Worm (Caenorhabditis elegans) whole organism, L4 larva: Measurements from ENCODE around the gene vab-2.

Experiments used
- R02D3.7 ChIP-seq: fragments of 150-350 bp; sonication (generic microtip); optimal IDR thresholded peaks from 3 replicates; lab custom pipeline; 2014; ENCODE audit warnings: missing biosample characterization, missing genetic modification characterization
- T26A8.4 ChIP-seq: fragments of 200-800 bp; sonication (Bioruptor generic); IDR thresholded peaks from 2 replicates; pipeline ENCODE4 v1.3.6; 2022; ENCODE audit warnings: missing genetic modification characterization, missing compliant biosample characterization
- Y48G9A.11 ChIP-seq: fragments of 200-800 bp; sonication (Bioruptor generic); IDR thresholded peaks from 2 replicates; pipeline ENCODE4 v1.3.6; 2022; ENCODE audit warnings: missing genetic modification reagents, missing genetic modification characterization, missing compliant biosample characterization
- Y5F2A.4 ChIP-seq: fragments of 200-800 bp; sonication (Bioruptor generic); optimal IDR thresholded peaks from 2 replicates; lab custom pipeline; 2018; ENCODE audit warnings: mild to moderate bottlenecking, missing genetic modification characterization, missing compliant biosample characterization
- ZK337.2 ChIP-seq: fragments of 200-800 bp; sonication (Bioruptor generic); IDR thresholded peaks from 2 replicates; pipeline ENCODE4 v1.3.6; 2022; ENCODE audit warnings: missing genetic modification reagents, missing genetic modification characterization, missing compliant biosample characterization
- aha-1 ChIP-seq: fragments of 150-350 bp; peaks from one replicate; lab custom pipeline; 2014; ENCODE audit warnings: missing biosample characterization, missing genetic modification characterization
- ama-1 ChIP-seq: fragments of 150-350 bp; optimal IDR thresholded peaks from 2 replicates; lab custom pipeline; 2014; ENCODE audit warnings: inconsistent platforms, mixed read lengths
- ceh-20 ChIP-seq: fragments of 200-800 bp; sonication (Bioruptor generic); IDR thresholded peaks from 2 replicates; pipeline ENCODE4 v1.3.6; 2022; ENCODE audit warnings: missing genetic modification reagents, missing genetic modification characterization, missing compliant biosample characterization
- ceh-44 ChIP-seq: fragments of 200-800 bp; sonication (Bioruptor generic); IDR thresholded peaks from 2 replicates; pipeline ENCODE4 v1.3.6; 2022; ENCODE audit warnings: missing genetic modification reagents, missing genetic modification characterization, missing compliant biosample characterization
- daf-16 ChIP-seq, 3 experiments: sonication (generic microtip); optimal IDR thresholded peaks; 2 replicates each; lab custom pipeline; 2016 to 2017; ENCODE audit warnings: missing genetic modification characterization in 3 of 3, missing genetic modification reagents in 3 of 3, mild to moderate bottlenecking in 2 of 3, missing compliant biosample characterization in 2 of 3, missing biosample characterization in 1 of 3, moderate library complexity in 1 of 3
- daf-8 ChIP-seq: fragments of 200-800 bp; sonication (Bioruptor generic); IDR thresholded peaks from 2 replicates; pipeline ENCODE4 v1.3.6; 2022; ENCODE audit warnings: missing genetic modification characterization, missing compliant biosample characterization
- dmd-8 ChIP-seq: fragments of 200-800 bp; sonication (Bioruptor generic); IDR thresholded peaks from 2 replicates; pipeline ENCODE4 v1.3.6; 2022; ENCODE audit warnings: missing genetic modification characterization, missing compliant biosample characterization
- dmd-9 ChIP-seq: fragments of 200-800 bp; sonication (Bioruptor generic); IDR thresholded peaks from 2 replicates; pipeline ENCODE4 v1.3.6; 2022; ENCODE audit warnings: missing genetic modification reagents, missing genetic modification characterization, missing compliant biosample characterization
- dpl-1 ChIP-seq: fragments of 150-350 bp; optimal IDR thresholded peaks from 2 replicates; lab custom pipeline; 2014; ENCODE audit warnings: missing biosample characterization, missing genetic modification reagents, missing genetic modification characterization
- duxl-1 ChIP-seq: sonication (generic microtip); optimal IDR thresholded peaks from 2 replicates; lab custom pipeline; 2016; ENCODE audit warnings: mild to moderate bottlenecking, missing genetic modification characterization, moderate library complexity, missing compliant biosample characterization; ENCODE audit not compliant: poor library complexity
- dve-1 ChIP-seq: sonication (generic microtip); optimal IDR thresholded peaks from 2 replicates; lab custom pipeline; 2017; ENCODE audit warnings: antibody characterized with exemption, mild to moderate bottlenecking, missing genetic modification characterization, missing compliant biosample characterization; ENCODE audit not compliant: insufficient read depth
- fkh-10 ChIP-seq: fragments of 150-350 bp; optimal IDR thresholded peaks from 2 replicates; lab custom pipeline; 2014; ENCODE audit warnings: missing biosample characterization, missing genetic modification reagents, missing genetic modification characterization
- fos-1 ChIP-seq: fragments of 150-350 bp; optimal IDR thresholded peaks from 2 replicates; lab custom pipeline; 2014; ENCODE audit warnings: missing biosample characterization, missing genetic modification characterization
- hmg-1.1 ChIP-seq: fragments of 200-800 bp; sonication (Bioruptor generic); IDR thresholded peaks from 2 replicates; pipeline ENCODE4 v1.3.6; 2022; ENCODE audit warnings: missing genetic modification reagents, missing genetic modification characterization, missing compliant biosample characterization
- lin-13 ChIP-seq: fragments of 150-350 bp; optimal IDR thresholded peaks from 2 replicates; lab custom pipeline; 2014; ENCODE audit warnings: missing biosample characterization, missing genetic modification reagents, missing genetic modification characterization
- lsy-2 ChIP-seq, 2 experiments: fragments of 150-350 bp in 1 of 2; sonication (generic microtip) in 1 of 2; optimal IDR thresholded peaks; 2 replicates each; lab custom pipeline; 2014 to 2017; ENCODE audit warnings: missing biosample characterization in 2 of 2, missing genetic modification characterization in 2 of 2
- madf-5 ChIP-seq, 2 experiments: fragments of 200-800 bp; sonication (Bioruptor generic); IDR thresholded peaks; 2 replicates each; pipeline ENCODE4 v1.3.6; 2022; ENCODE audit warnings: missing compliant biosample characterization in 2 of 2, missing genetic modification characterization in 2 of 2
- madf-9 ChIP-seq: fragments of 200-800 bp; sonication (Bioruptor generic); conservative IDR thresholded peaks from 2 replicates; pipeline ENCODE4 v1.3.6; 2022; ENCODE audit warnings: missing genetic modification reagents, missing genetic modification characterization, missing compliant biosample characterization
- mdt-29 ChIP-seq: fragments of 200-800 bp; sonication (Bioruptor generic); IDR thresholded peaks from 2 replicates; pipeline ENCODE4 v1.3.6; 2022; ENCODE audit warnings: missing genetic modification reagents, missing genetic modification characterization, missing compliant biosample characterization
- mes-2 ChIP-seq: sonication (generic microtip); optimal IDR thresholded peaks from 2 replicates; lab custom pipeline; 2016; ENCODE audit warnings: missing genotype, mild to moderate bottlenecking, missing genetic modification characterization, missing compliant biosample characterization; ENCODE audit not compliant: poor library complexity, severe bottlenecking
- mxl-3 ChIP-seq: fragments of 200-800 bp; sonication (Bioruptor generic); optimal IDR thresholded peaks from 2 replicates; lab custom pipeline; 2018; ENCODE audit warnings: mild to moderate bottlenecking, missing genetic modification characterization, missing compliant biosample characterization
- nhr-102 ChIP-seq: sonication (generic microtip); optimal IDR thresholded peaks from 2 replicates; lab custom pipeline; 2016; ENCODE audit warnings: mild to moderate bottlenecking, missing genetic modification characterization, moderate library complexity, missing compliant biosample characterization
- nhr-237 ChIP-seq: sonication (generic microtip); optimal IDR thresholded peaks from 2 replicates; lab custom pipeline; 2017; ENCODE audit warnings: missing biosample characterization, missing genetic modification characterization
- nhr-42 ChIP-seq: fragments of 200-800 bp; sonication (Bioruptor generic); IDR thresholded peaks from 2 replicates; pipeline ENCODE4 v1.3.6; 2022; ENCODE audit warnings: missing genetic modification characterization, missing compliant biosample characterization
- nhr-76 ChIP-seq: fragments of 150-350 bp; optimal IDR thresholded peaks from 2 replicates; lab custom pipeline; 2014; ENCODE audit warnings: missing biosample characterization, missing genetic modification characterization
- pha-4 ChIP-seq, 2 experiments: fragments of 150-350 bp in 1 of 2; fragments of 200-800 bp in 1 of 2; sonication (Bioruptor generic) in 1 of 2; IDR thresholded peaks in 1 of 2; optimal IDR thresholded peaks in 1 of 2; 2 replicates each; pipeline versions ENCODE4 v1.3.6 to Lab custom; 2014 to 2022; ENCODE audit warnings: missing genetic modification characterization in 2 of 2, missing genetic modification reagents in 2 of 2, missing biosample characterization in 1 of 2, missing compliant biosample characterization in 1 of 2
- skn-1 ChIP-seq: fragments of 150-350 bp; optimal IDR thresholded peaks from 2 replicates; lab custom pipeline; 2014; ENCODE audit warnings: missing biosample characterization, missing genetic modification characterization
- snpc-4 ChIP-seq: fragments of 150-350 bp; optimal IDR thresholded peaks from 2 replicates; lab custom pipeline; 2014; ENCODE audit warnings: missing biosample characterization, missing genetic modification characterization
- unc-130 ChIP-seq: sonication (generic microtip); optimal IDR thresholded peaks from 2 replicates; lab custom pipeline; 2016; ENCODE audit warnings: missing genetic modification reagents, missing genetic modification characterization, missing compliant biosample characterization
- unc-62 ChIP-seq, 3 experiments: fragments of 150-350 bp in 1 of 3; sonication (generic microtip); optimal IDR thresholded peaks in 2 of 3; peaks in 1 of 3; 1 replicate in 1 of 3; 2 replicates in 2 of 3; lab custom pipeline; 2014 to 2017; ENCODE audit warnings: missing biosample characterization in 3 of 3, missing genetic modification characterization in 3 of 3, missing genetic modification reagents in 3 of 3, missing genotype in 1 of 3
- zag-1 ChIP-seq: fragments of 150-350 bp; optimal IDR thresholded peaks from 2 replicates; lab custom pipeline; 2014; ENCODE audit warnings: missing biosample characterization, missing genetic modification characterization
- zfp-2 ChIP-seq: sonication (generic microtip); optimal IDR thresholded peaks from 2 replicates; lab custom pipeline; 2016; ENCODE audit warnings: mild to moderate bottlenecking, missing genetic modification characterization, missing compliant biosample characterization
- ztf-11 ChIP-seq: fragments of 150-350 bp; optimal IDR thresholded peaks from 2 replicates; lab custom pipeline; 2014; ENCODE audit warnings: missing biosample characterization, missing genetic modification characterization
- ztf-7 ChIP-seq: fragments of 150-350 bp; optimal IDR thresholded peaks from 2 replicates; lab custom pipeline; 2014; ENCODE audit warnings: missing biosample characterization, missing genetic modification characterization

Gene vab-2

DNA sequence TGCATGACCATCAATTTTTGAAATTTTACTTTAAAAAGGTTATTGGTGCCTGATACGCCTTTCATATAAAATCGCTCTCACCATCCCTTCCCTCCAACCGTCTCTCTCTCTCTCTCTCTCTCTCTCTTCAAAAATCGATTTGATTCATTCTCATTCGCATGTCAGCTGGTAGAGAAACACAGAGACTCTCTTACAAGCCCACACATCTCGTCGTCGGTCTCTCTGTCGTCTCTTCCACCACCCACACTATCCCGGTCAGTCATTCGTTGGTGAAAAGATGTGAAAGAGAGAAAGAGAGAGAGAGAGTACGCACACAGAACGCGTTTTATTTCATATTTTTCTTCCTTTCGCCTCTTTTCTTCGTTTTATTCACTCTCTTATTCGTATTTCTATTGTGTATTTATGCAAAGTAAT, 24.2 kb downstream of the vab-2 start (continued):
- TF ChIP-seq nhr-102 (tag; lab: Kevin White, UChicago) (peak; percentile 40), skn-1 (tag; lab: Kevin White, UChicago) (no peak), Y48G9A.11 (no peak), daf-16 (GFP tag; optimal IDR thresholded peaks at IDR 0.05; lab: Kevin White, UChicago) (no peak), daf-16 (tag; optimal IDR thresholded peaks at IDR 0.05; lab: Kevin White, UChicago) (peak; percentile 67), nhr-76 (tag; lab: Kevin White, UChicago) (no peak), ceh-44 (no peak), T26A8.4 (peak; percentile 52; the same call in 1 of the 2 replicates), nhr-42 (GFP tag; lab: Robert Waterston, UW) (no peak), dmd-8 (GFP tag; lab: Robert Waterston, UW) (no peak), unc-62 (GFP tag; optimal IDR thresholded peaks at IDR 0.05 in 1 of 2; lab: Kevin White, UChicago) (peak in 1 of 2 experiments; percentile 66), unc-62 (tag; optimal IDR thresholded peaks at IDR 0.05; lab: Kevin White, UChicago) (no peak), R02D3.7 (tag; lab: Kevin White, UChicago) (no peak), ceh-20 (GFP tag; lab: Robert Waterston, UW) (no peak), fkh-10 (GFP tag; lab: Kevin White, UChicago) (no peak), madf-9 (no peak), duxl-1 (tag; lab: Kevin White, UChicago) (no peak), mes-2 (tag; lab: Kevin White, UChicago) (peak; percentile 73), dpl-1 (GFP tag; lab: Kevin White, UChicago) (peak; percentile 47), snpc-4 (tag; lab: Kevin White, UChicago) (no peak), dve-1 (tag; lab: Kevin White, UChicago) (peak; percentile 90), nhr-237 (no peak), lin-13 (no peak), lsy-2 (tag; optimal IDR thresholded peaks at IDR 0.05; lab: Kevin White, UChicago) (peak; percentile 66 to 78), pha-4 (GFP tag; IDR thresholded peaks at IDR 0.05; lab: Robert Waterston, UW) (no peak), pha-4 (tag; optimal IDR thresholded peaks at IDR 0.05; lab: Kevin White, UChicago) (peak; percentile 60), fos-1 (tag; lab: Kevin White, UChicago) (no peak), aha-1 (tag; lab: Kevin White, UChicago) (peak; percentile 95), zag-1 (tag; lab: Kevin White, UChicago) (no peak), mdt-29 (GFP tag; lab: Robert Waterston, UW) (no peak), zfp-2 (no peak), Y5F2A.4 (GFP tag; lab: Kevin White, UChicago) (no peak), ama-1 (lab: Kevin White, UChicago) (no peak), daf-8 (GFP tag; lab: Robert Waterston, UW) (no peak), ztf-11 (tag; lab: Kevin White, UChicago) (no peak), ZK337.2 (GFP tag; lab: Robert Waterston, UW) (no peak), unc-130 (GFP tag; lab: Kevin White, UChicago) (no peak), dmd-9 (GFP tag; lab: Robert Waterston, UW) (no peak), mxl-3 (GFP tag; lab: Kevin White, UChicago) (no peak), hmg-1.1 (GFP tag; lab: Robert Waterston, UW) (peak; percentile 87), madf-5 (GFP tag; IDR thresholded peaks at IDR 0.05; lab: Robert Waterston, UW) (no peak)

DNA sequence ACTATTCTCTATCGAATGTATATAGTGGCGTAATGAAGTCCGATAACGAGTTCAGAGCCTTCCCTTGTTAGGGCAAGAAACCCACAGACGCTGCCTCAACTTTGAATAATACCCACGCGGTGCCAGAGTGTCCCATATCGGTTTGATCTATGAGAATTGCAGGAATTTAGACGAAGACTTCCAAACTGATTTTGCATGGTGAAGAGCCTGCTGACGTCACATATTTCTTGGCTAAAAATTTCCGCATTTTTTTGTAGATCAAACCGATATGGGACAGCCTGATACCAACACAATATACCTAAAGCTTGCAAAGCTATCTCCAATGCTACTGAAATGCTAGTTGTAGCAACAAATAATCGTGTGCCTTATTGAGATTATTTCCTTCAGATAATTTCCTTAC, 24.8 kb downstream of the vab-2 start:
- peak in 1 of 2 experiments; percentile 92 for TF ChIP-seq unc-62 (GFP tag; optimal IDR thresholded peaks at IDR 0.05 in 1 of 2; lab: Kevin White, UChicago)
- TF ChIP-seq unc-62 (tag; optimal IDR thresholded peaks at IDR 0.05; lab: Kevin White, UChicago) = no peak
- no peak for TF ChIP-seq ztf-7 (tag; lab: Kevin White, UChicago)
